Worm (Caenorhabditis elegans): ENCODE measurements around the gene F41B5.1.

DNA sequence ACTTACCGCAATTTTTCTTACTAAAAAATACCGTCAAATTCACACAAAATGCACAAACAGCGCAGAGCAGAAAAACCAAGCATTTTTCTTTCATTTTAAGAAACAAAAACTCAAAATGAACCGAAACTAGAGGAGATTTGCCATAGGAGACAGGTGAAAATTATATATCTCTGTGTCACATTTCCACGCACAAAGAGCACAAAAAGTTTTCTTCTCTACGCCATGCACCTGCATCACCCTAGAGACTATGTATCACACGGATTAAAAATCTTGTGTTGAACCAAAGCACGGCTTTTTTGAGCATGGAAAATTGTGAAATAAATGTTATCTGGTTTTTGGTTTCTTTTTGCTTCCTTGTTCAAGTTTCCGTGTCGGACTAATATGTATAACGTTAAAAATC is 48.4 kb downstream of the F41B5.1 start, which contains the start of gene irld-15:
- TF ChIP-seq egrh-3 (GFP tag; IDR thresholded peaks at IDR 0.05) (no peak), snpc-4 (GFP tag; optimal IDR thresholded peaks at IDR 0.05) (no peak), snpc-4 (tag; optimal IDR thresholded peaks at IDR 0.05) (no peak), dpl-1 (GFP tag; optimal IDR thresholded peaks at IDR 0.05) (no peak), ama-1 (optimal IDR thresholded peaks at IDR 0.05) (no peak), ama-1 (GFP tag; optimal IDR thresholded peaks at IDR 0.05) (no peak), pha-4 (tag; optimal IDR thresholded peaks at IDR 0.05) (no peak), snpc-1.1 (tag; optimal IDR thresholded peaks at IDR 0.05; ENCODE audit: insufficient read depth) (no peak), unc-62 (GFP tag; optimal IDR thresholded peaks at IDR 0.05) (no peak), ztf-26 (tag; optimal IDR thresholded peaks at IDR 0.05) (no peak)
